Fruit fly (Drosophila melanogaster) Kc167 (cell line): Measurements from ENCODE around the gene alph.

Source experiments
- Myc ChIP-seq: fragments of >200 bp; optimal IDR thresholded peaks from 2 replicates; lab custom pipeline; 2017; ENCODE audit warnings: missing external identifiers
- Sin3A ChIP-seq: fragments of >200 bp; optimal IDR thresholded peaks from 2 replicates; lab custom pipeline; 2018; ENCODE audit warnings: missing external identifiers
- h ChIP-seq: fragments of >200 bp; optimal IDR thresholded peaks from 3 replicates; lab custom pipeline; 2018; ENCODE audit warnings: missing external identifiers
- insv ChIP-seq: fragments of >200 bp; optimal IDR thresholded peaks from 3 replicates; lab custom pipeline; 2018; ENCODE audit warnings: missing external identifiers
- psq ChIP-seq: fragments of >200 bp; optimal IDR thresholded peaks from 2 replicates; lab custom pipeline; 2017; ENCODE audit warnings: missing external identifiers
- ttk ChIP-seq: sonication (Bioruptor generic); optimal IDR thresholded peaks from 2 replicates; lab custom pipeline; 2017; ENCODE audit warnings: missing external identifiers

The alph gene

dm6 chr3R:29557555-29557954 lies 34.1 kb upstream of the alph start:
- TF ChIP-seq Myc (lab: Kevin White, UChicago) (no peak), insv (lab: Kevin White, UChicago) (no peak), psq (lab: Kevin White, UChicago) (no peak), ttk (no peak), h (lab: Kevin White, UChicago) (no peak), Sin3A (no peak)

- no peak for TF ChIP-seq insv (lab: Kevin White, UChicago)
- no peak for TF ChIP-seq Myc (lab: Kevin White, UChicago)
Observed at dm6 chr3R:29559444-29559976, 32.1 kb upstream of the alph start.

dm6 chr3R:29560418-29560817 lies 31.2 kb upstream of the alph start:
- no peak for TF ChIP-seq Sin3A
- TF ChIP-seq insv (lab: Kevin White, UChicago) = no peak

dm6 chr3R:29562579-29562978 lies 29.1 kb upstream of the alph start:
- no peak for TF ChIP-seq psq (lab: Kevin White, UChicago)

dm6 chr3R:29565744-29566143 lies 25.9 kb upstream of the alph start:
- TF ChIP-seq insv (lab: Kevin White, UChicago) = no peak
- TF ChIP-seq Myc (lab: Kevin White, UChicago) = no peak
- TF ChIP-seq psq (lab: Kevin White, UChicago) = no peak
- TF ChIP-seq Sin3A = no peak
- TF ChIP-seq h (lab: Kevin White, UChicago) = no peak
- TF ChIP-seq ttk = no peak

dm6 chr3R:29566997-29567670 lies 24.5 kb upstream of the alph start:
- no peak for TF ChIP-seq Myc (lab: Kevin White, UChicago)
- no peak for TF ChIP-seq Sin3A
- TF ChIP-seq ttk = no peak
- no peak for TF ChIP-seq psq (lab: Kevin White, UChicago)
- no peak for TF ChIP-seq insv (lab: Kevin White, UChicago)
- no peak for TF ChIP-seq h (lab: Kevin White, UChicago)

dm6 chr3R:29570239-29570814 lies 21.3 kb upstream of the alph start:
- TF ChIP-seq h (lab: Kevin White, UChicago) (no peak), insv (lab: Kevin White, UChicago) (no peak), psq (lab: Kevin White, UChicago) (no peak)

dm6 chr3R:29572040-29572648 lies 19.5 kb upstream of the alph start:
- TF ChIP-seq psq (lab: Kevin White, UChicago) (no peak), insv (lab: Kevin White, UChicago) (no peak), Sin3A (no peak)

- no peak for TF ChIP-seq psq (lab: Kevin White, UChicago)
- TF ChIP-seq insv (lab: Kevin White, UChicago) = no peak
- TF ChIP-seq Myc (lab: Kevin White, UChicago) = no peak
- no peak for TF ChIP-seq h (lab: Kevin White, UChicago)
- TF ChIP-seq Sin3A = no peak
- TF ChIP-seq ttk = no peak
Observed at dm6 chr3R:29576009-29576408, 15.6 kb upstream of the alph start.

dm6 chr3R:29581420-29581819 lies 10.2 kb upstream of the alph start:
- TF ChIP-seq insv (lab: Kevin White, UChicago) = no peak
- no peak for TF ChIP-seq Myc (lab: Kevin White, UChicago)
- no peak for TF ChIP-seq h (lab: Kevin White, UChicago)
- TF ChIP-seq psq (lab: Kevin White, UChicago) = no peak
- TF ChIP-seq ttk = no peak
- TF ChIP-seq Sin3A = no peak

- no peak for TF ChIP-seq ttk
- TF ChIP-seq h (lab: Kevin White, UChicago) = no peak
- TF ChIP-seq psq (lab: Kevin White, UChicago) = no peak
- no peak for TF ChIP-seq Sin3A
- no peak for TF ChIP-seq insv (lab: Kevin White, UChicago)
- no peak for TF ChIP-seq Myc (lab: Kevin White, UChicago)
Observed at dm6 chr3R:29583299-29583698, 8.3 kb upstream of the alph start.

- TF ChIP-seq psq (lab: Kevin White, UChicago) = no peak
- TF ChIP-seq Sin3A = no peak
- TF ChIP-seq Myc (lab: Kevin White, UChicago) = no peak
- TF ChIP-seq insv (lab: Kevin White, UChicago) = no peak
- TF ChIP-seq h (lab: Kevin White, UChicago) = no peak
- TF ChIP-seq ttk = no peak
Observed at dm6 chr3R:29584266-29584665, 7.4 kb upstream of the alph start.
